Fruit fly (Drosophila melanogaster): ENCODE measurements around the gene CG13658.

Gene CG13658

DNA sequence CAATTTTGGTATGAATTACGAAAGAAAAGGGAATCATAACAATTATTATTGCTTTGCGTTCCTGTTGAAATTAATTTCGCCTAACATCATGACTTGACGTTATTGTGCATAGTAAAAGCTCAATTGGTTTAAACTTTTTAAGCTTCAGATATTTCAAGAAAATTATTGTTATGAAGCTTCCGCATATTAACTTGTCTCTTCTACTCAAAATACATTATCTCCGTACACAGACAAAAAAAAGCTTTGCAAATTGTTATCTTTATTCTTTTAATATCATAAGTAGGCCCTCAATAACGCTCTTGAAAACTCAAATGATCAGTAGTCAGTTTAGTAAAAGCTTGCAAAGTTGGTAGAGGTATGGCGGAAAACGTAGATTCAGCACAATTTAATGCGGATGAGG lies at the start of gene CG13658:
TSS of gene CG13658 (plus strand) at position 347 of the 400 bp plus-strand sequence.
- TF ChIP-seq psq (GFP tag; optimal IDR thresholded peaks at IDR 0.05) (no peak), Rel (GFP tag; optimal IDR thresholded peaks at IDR 0.05) (no peak), Rel (tag; optimal IDR thresholded peaks at IDR 0.05) (no peak), Dif (GFP tag; optimal IDR thresholded peaks at IDR 0.05; ENCODE audit: partially characterized antibody) (no peak), Abd-B (GFP tag; optimal IDR thresholded peaks at IDR 0.05) (no peak), HLH106 (tag; optimal IDR thresholded peaks at IDR 0.05) (no peak), sv (GFP tag; optimal IDR thresholded peaks at IDR 0.05) (no peak), Vsx2 (GFP tag; optimal IDR thresholded peaks at IDR 0.05; ENCODE audit: partially characterized antibody) (no peak)

DNA sequence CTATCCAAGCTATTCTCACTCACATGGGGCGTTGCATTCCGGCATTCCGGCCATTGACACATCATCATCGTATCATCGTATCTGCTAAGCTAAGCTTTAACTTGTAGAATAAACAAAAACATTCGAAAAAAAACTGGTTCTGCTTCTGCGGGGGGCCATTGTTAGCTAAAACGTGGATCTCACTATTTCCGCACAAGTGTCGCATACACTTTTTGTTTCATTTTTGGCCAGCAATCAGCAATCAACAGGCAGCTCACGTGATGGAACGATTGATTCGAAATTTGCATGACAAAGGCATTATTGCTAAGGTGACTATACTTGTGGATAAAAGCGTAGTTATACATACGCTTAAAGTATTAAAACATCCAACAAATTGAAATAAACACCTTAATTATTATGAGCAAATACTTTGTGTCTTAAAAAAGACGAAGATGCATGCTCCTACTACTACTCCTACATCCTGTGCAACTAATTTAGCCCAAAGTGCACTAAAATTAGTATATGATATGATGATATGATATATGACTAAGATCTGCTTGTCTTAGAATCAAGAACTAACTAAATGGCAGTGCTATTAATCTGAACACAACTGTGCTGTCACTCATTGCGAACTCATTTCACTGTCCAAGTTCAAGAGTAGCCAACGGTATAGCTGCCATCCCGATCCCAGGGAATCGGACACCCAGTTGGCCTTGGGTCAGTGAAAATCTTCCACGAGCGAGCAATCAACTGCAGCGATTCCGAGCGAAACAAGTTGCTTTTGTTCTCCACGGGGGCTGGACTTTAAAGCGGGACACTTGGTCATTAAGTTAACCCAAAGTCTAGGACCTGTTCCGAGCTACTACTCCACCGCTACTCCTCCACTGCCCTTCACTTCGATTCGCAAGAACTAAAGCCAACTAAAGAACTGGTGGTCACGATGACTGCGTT lies 48.2 kb upstream of the CG13658 start:
- TF ChIP-seq Myc (optimal IDR thresholded peaks at IDR 0.05) (no peak), jim (GFP tag; optimal IDR thresholded peaks at IDR 0.05) (no peak), psq (GFP tag; optimal IDR thresholded peaks at IDR 0.05) (no peak), GATAd (GFP tag; optimal IDR thresholded peaks at IDR 0.05) (no peak), rgr (GFP tag; optimal IDR thresholded peaks at IDR 0.05) (no peak), HLH106 (tag; optimal IDR thresholded peaks at IDR 0.05) (no peak), Mio (GFP tag; optimal IDR thresholded peaks at IDR 0.05) (no peak)

- TF ChIP-seq Hr78 (GFP tag; optimal IDR thresholded peaks at IDR 0.05) (no peak), Mio (GFP tag; optimal IDR thresholded peaks at IDR 0.05) (no peak), CrebA (GFP tag; optimal IDR thresholded peaks at IDR 0.05; ENCODE audit: borderline replicate concordance) (no peak), fru (GFP tag; optimal IDR thresholded peaks at IDR 0.05) (no peak), usp (GFP tag; optimal IDR thresholded peaks at IDR 0.05) (no peak), CG9705 (GFP tag; optimal IDR thresholded peaks at IDR 0.05) (no peak), Abd-B (GFP tag; optimal IDR thresholded peaks at IDR 0.05) (no peak), psq (GFP tag; optimal IDR thresholded peaks at IDR 0.05) (no peak), OdsH (GFP tag; optimal IDR thresholded peaks at IDR 0.05) (no peak), Dfd (GFP tag; optimal IDR thresholded peaks at IDR 0.05) (no peak), CG32264 (GFP tag; optimal IDR thresholded peaks at IDR 0.05) (no peak)
These were observed 47.4 kb upstream of the CG13658 start, which contains the start of gene to for dm6 chr3R:25239880-25240279. to (plus strand) TSS chr3R:25240180.

- TF ChIP-seq HLH106 (tag; optimal IDR thresholded peaks at IDR 0.05) (no peak), Rel (GFP tag; optimal IDR thresholded peaks at IDR 0.05) (no peak), Rel (tag; optimal IDR thresholded peaks at IDR 0.05) (peak; percentile 76)
These were observed 45.7 kb upstream of the CG13658 start, which contains the start of gene CG11854 for dm6 chr3R:25241507-25242070. CG11854 (plus strand) TSS chr3R:25242020.

dm6 chr3R:25245052-25245813 lies 42.0 kb upstream of the CG13658 start, which contains the start of gene bam:
bam (minus strand) TSS chr3R:25245109.
- no peak for TF ChIP-seq CG9705 (GFP tag; optimal IDR thresholded peaks at IDR 0.05)
- TF ChIP-seq Dfd (GFP tag; optimal IDR thresholded peaks at IDR 0.05): no peak
- peak; percentile 51 for TF ChIP-seq Myc (optimal IDR thresholded peaks at IDR 0.05)
- TF ChIP-seq OdsH (GFP tag; optimal IDR thresholded peaks at IDR 0.05): no peak
- no peak for TF ChIP-seq HLH106 (tag; optimal IDR thresholded peaks at IDR 0.05)
- no peak for TF ChIP-seq CG32264 (GFP tag; optimal IDR thresholded peaks at IDR 0.05)
- TF ChIP-seq N (GFP tag; optimal IDR thresholded peaks at IDR 0.05): no peak
- no peak for TF ChIP-seq Hr83 (GFP tag; optimal IDR thresholded peaks at IDR 0.05; ENCODE audit: poor library complexity, severe bottlenecking)
- no peak for TF ChIP-seq tai (GFP tag; optimal IDR thresholded peaks at IDR 0.05)
- TF ChIP-seq GATAd (GFP tag; optimal IDR thresholded peaks at IDR 0.05): no peak
- TF ChIP-seq Rel (GFP tag; optimal IDR thresholded peaks at IDR 0.05): no peak
- peak; percentile 77 for TF ChIP-seq Rel (tag; optimal IDR thresholded peaks at IDR 0.05)

- TF ChIP-seq Sp1 (GFP tag; optimal IDR thresholded peaks at IDR 0.05) (peak; percentile 97), Myc (optimal IDR thresholded peaks at IDR 0.05) (peak; percentile 25), CrebA (GFP tag; optimal IDR thresholded peaks at IDR 0.05; ENCODE audit: borderline replicate concordance) (no peak), Rel (GFP tag; optimal IDR thresholded peaks at IDR 0.05) (peak; percentile 53), Rel (tag; optimal IDR thresholded peaks at IDR 0.05) (peak; percentile 83), br (GFP tag; optimal IDR thresholded peaks at IDR 0.05) (peak; percentile 98), tai (GFP tag; optimal IDR thresholded peaks at IDR 0.05) (no peak), sv (GFP tag; optimal IDR thresholded peaks at IDR 0.05) (peak; percentile 96), dl (GFP tag; optimal IDR thresholded peaks at IDR 0.05; ENCODE audit: insufficient read depth in 1 of 2, partially characterized antibody in 2 of 2) (no peak), Dif (GFP tag; optimal IDR thresholded peaks at IDR 0.05; ENCODE audit: partially characterized antibody) (no peak), fru (GFP tag; optimal IDR thresholded peaks at IDR 0.05) (peak; percentile 96), Jra (GFP tag; optimal IDR thresholded peaks at IDR 0.05) (no peak), CG32264 (GFP tag; optimal IDR thresholded peaks at IDR 0.05) (peak; percentile 91), jim (GFP tag; optimal IDR thresholded peaks at IDR 0.05) (peak; percentile 7), sage (GFP tag; optimal IDR thresholded peaks at IDR 0.05) (peak; percentile 66), GATAd (GFP tag; optimal IDR thresholded peaks at IDR 0.05) (peak; percentile 89), dmrt93B (GFP tag; optimal IDR thresholded peaks at IDR 0.05) (peak; percentile 99), Hr83 (GFP tag; optimal IDR thresholded peaks at IDR 0.05; ENCODE audit: poor library complexity, severe bottlenecking) (peak; percentile 99), Vsx2 (GFP tag; optimal IDR thresholded peaks at IDR 0.05; ENCODE audit: partially characterized antibody) (no peak), Mio (GFP tag; optimal IDR thresholded peaks at IDR 0.05) (peak; percentile 92), HLH106 (tag; optimal IDR thresholded peaks at IDR 0.05) (peak; percentile 96), h (GFP tag; optimal IDR thresholded peaks at IDR 0.05) (peak; percentile 96)
These were observed 39.9 kb upstream of the CG13658 start, which contains the start of the genes RpS27 and Nup37 for dm6 chr3R:25247379-25247869. RpS27 (minus strand) TSS chr3R:25247514. Nup37 (plus strand) TSS chr3R:25247658.

Measured in whole organism, wandering third instar larva.